Worm (Caenorhabditis elegans) whole organism, late embryonic: ENCODE data around the gene F10E9.10.

Experiments used
- C08G9.2 ChIP-seq: sonication (generic microtip); optimal IDR thresholded peaks from 2 replicates; lab custom pipeline; 2016; ENCODE audit warnings: mild to moderate bottlenecking, missing genetic modification characterization, moderate library complexity, missing compliant biosample characterization
- F13H6.1 ChIP-seq: sonication (generic microtip); optimal IDR thresholded peaks from 2 replicates; lab custom pipeline; 2016; ENCODE audit warnings: missing genetic modification characterization, missing compliant biosample characterization
- K09A11.1 ChIP-seq: sonication (generic microtip); optimal IDR thresholded peaks from 2 replicates; lab custom pipeline; 2017; ENCODE audit warnings: antibody characterized with exemption, mild to moderate bottlenecking, missing genetic modification characterization, missing compliant biosample characterization; ENCODE audit not compliant: insufficient read depth
- T23F11.4 ChIP-seq: fragments of 200-800 bp; sonication (Bioruptor generic); optimal IDR thresholded peaks from 2 replicates; lab custom pipeline; 2018; ENCODE audit warnings: mild to moderate bottlenecking, missing genetic modification characterization, missing compliant biosample characterization
- ceh-14 ChIP-seq: sonication (generic microtip); optimal IDR thresholded peaks from 2 replicates; lab custom pipeline; 2016; ENCODE audit warnings: missing genotype, missing genetic modification characterization, missing compliant biosample characterization
- ceh-22 ChIP-seq: sonication (generic microtip); optimal IDR thresholded peaks from 2 replicates; lab custom pipeline; 2017; ENCODE audit warnings: missing biosample characterization, missing genetic modification characterization
- ceh-24 ChIP-seq: sonication (generic microtip); optimal IDR thresholded peaks from 2 replicates; lab custom pipeline; 2016; ENCODE audit warnings: mild to moderate bottlenecking, missing genetic modification characterization, missing compliant biosample characterization
- ceh-30 ChIP-seq: fragments of 150-350 bp; optimal IDR thresholded peaks from 2 replicates; lab custom pipeline; 2014; ENCODE audit warnings: missing biosample characterization, missing genetic modification characterization
- ceh-45 ChIP-seq: fragments of 200-800 bp; sonication (Bioruptor generic); IDR thresholded peaks from 2 replicates; pipeline ENCODE4 v1.3.6; 2022; ENCODE audit warnings: missing genetic modification reagents, missing genetic modification characterization, missing compliant biosample characterization
- ceh-9 ChIP-seq: sonication (generic microtip); optimal IDR thresholded peaks from 2 replicates; lab custom pipeline; 2016; ENCODE audit warnings: mild to moderate bottlenecking, missing genetic modification characterization, inconsistent platforms, missing compliant biosample characterization
- che-1 ChIP-seq: sonication (generic microtip); optimal IDR thresholded peaks from 2 replicates; lab custom pipeline; 2016; ENCODE audit warnings: mild to moderate bottlenecking, missing genetic modification characterization, missing compliant biosample characterization
- dmd-4 ChIP-seq: sonication (generic microtip); optimal IDR thresholded peaks from 2 replicates; lab custom pipeline; 2016; ENCODE audit warnings: borderline replicate concordance, missing genetic modification characterization, missing compliant biosample characterization
- dve-1 ChIP-seq: sonication (generic microtip); optimal IDR thresholded peaks from 2 replicates; lab custom pipeline; 2017; ENCODE audit warnings: antibody characterized with exemption, mild to moderate bottlenecking, missing genetic modification characterization, missing compliant biosample characterization
- elt-2 ChIP-seq: sonication (generic microtip); optimal IDR thresholded peaks from 2 replicates; lab custom pipeline; 2016; ENCODE audit warnings: missing genetic modification reagents, missing genetic modification characterization, missing compliant biosample characterization
- elt-4 ChIP-seq: sonication (generic microtip); optimal IDR thresholded peaks from 2 replicates; lab custom pipeline; 2016; ENCODE audit warnings: missing genetic modification characterization, missing compliant biosample characterization
- eyg-1 ChIP-seq: sonication (generic microtip); optimal IDR thresholded peaks from 2 replicates; lab custom pipeline; 2016; ENCODE audit warnings: missing genotype, missing genetic modification characterization, missing compliant biosample characterization
- fkh-10 ChIP-seq: fragments of 150-350 bp; optimal IDR thresholded peaks from 2 replicates; lab custom pipeline; 2014; ENCODE audit warnings: missing biosample characterization, missing genetic modification reagents, missing genetic modification characterization
- nfya-1 ChIP-seq: sonication (generic microtip); optimal IDR thresholded peaks from 2 replicates; lab custom pipeline; 2017; ENCODE audit warnings: missing genetic modification characterization, mild to moderate bottlenecking, missing compliant biosample characterization, antibody characterized with exemption, moderate library complexity
- nhr-11 ChIP-seq: fragments of 150-350 bp; optimal IDR thresholded peaks from 2 replicates; lab custom pipeline; 2014; ENCODE audit warnings: missing biosample characterization, missing genetic modification characterization
- nhr-232 ChIP-seq: sonication (generic microtip); optimal IDR thresholded peaks from 2 replicates; lab custom pipeline; 2016; ENCODE audit warnings: missing genetic modification characterization, missing compliant biosample characterization
- npax-4 ChIP-seq: sonication (generic microtip); optimal IDR thresholded peaks from 2 replicates; lab custom pipeline; 2016; ENCODE audit warnings: missing genetic modification characterization, missing compliant biosample characterization
- pax-1 ChIP-seq: fragments of 150-350 bp; optimal IDR thresholded peaks from 2 replicates; lab custom pipeline; 2014; ENCODE audit warnings: missing biosample characterization, missing genetic modification characterization
- pha-2 ChIP-seq: sonication (generic microtip); optimal IDR thresholded peaks from 2 replicates; lab custom pipeline; 2017; ENCODE audit warnings: mild to moderate bottlenecking, missing genetic modification characterization, missing compliant biosample characterization
- pha-4 ChIP-seq: fragments of 150-350 bp; optimal IDR thresholded peaks from 2 replicates; lab custom pipeline; 2018; ENCODE audit warnings: missing biosample characterization, missing genetic modification reagents, missing genetic modification characterization
- pros-1 ChIP-seq: fragments of 150-350 bp; optimal IDR thresholded peaks from 2 replicates; lab custom pipeline; 2014; ENCODE audit warnings: missing biosample characterization, missing genetic modification reagents, missing genetic modification characterization
- ref-2 ChIP-seq: sonication (generic microtip); optimal IDR thresholded peaks from 2 replicates; lab custom pipeline; 2016; ENCODE audit warnings: missing genetic modification characterization, missing compliant biosample characterization
- sdc-2 ChIP-seq: sonication (generic microtip); optimal IDR thresholded peaks from 2 replicates; lab custom pipeline; 2016; ENCODE audit warnings: missing genotype, missing genetic modification characterization, missing compliant biosample characterization
- sox-2 ChIP-seq: fragments of 200-800 bp; sonication (Bioruptor generic); IDR thresholded peaks from 2 replicates; pipeline ENCODE4 v1.3.6; 2022; ENCODE audit warnings: missing genetic modification reagents, missing genetic modification characterization, missing compliant biosample characterization
- syd-9 ChIP-seq: sonication (generic microtip); optimal IDR thresholded peaks from 2 replicates; lab custom pipeline; 2016; ENCODE audit warnings: mild to moderate bottlenecking, missing genetic modification characterization, moderate library complexity, missing compliant biosample characterization
- tbx-2 ChIP-seq: sonication (generic microtip); optimal IDR thresholded peaks from 2 replicates; lab custom pipeline; 2016; ENCODE audit warnings: missing genetic modification characterization, missing compliant biosample characterization
- tbx-7 ChIP-seq: sonication (generic microtip); optimal IDR thresholded peaks from 2 replicates; lab custom pipeline; 2016; ENCODE audit warnings: missing genotype, missing genetic modification characterization, missing compliant biosample characterization
- unc-3 ChIP-seq, 2 experiments: fragments of 200-800 bp in 1 of 2; sonication (Bioruptor generic) in 1 of 2; sonication (generic microtip) in 1 of 2; conservative IDR thresholded peaks in 1 of 2; optimal IDR thresholded peaks in 1 of 2; 2 replicates each; pipeline versions ENCODE4 v1.3.6 to Lab custom; 2016 to 2022; ENCODE audit warnings: missing compliant biosample characterization in 2 of 2, missing genetic modification characterization in 2 of 2, missing genetic modification reagents in 1 of 2
- unc-42 ChIP-seq: sonication (generic microtip); optimal IDR thresholded peaks from 2 replicates; lab custom pipeline; 2016; ENCODE audit warnings: missing genotype, missing genetic modification characterization, missing compliant biosample characterization
- unc-55 ChIP-seq: sonication (generic microtip); optimal IDR thresholded peaks from 2 replicates; lab custom pipeline; 2017; ENCODE audit warnings: missing biosample characterization, missing genetic modification reagents, missing genetic modification characterization
- unc-86 ChIP-seq: sonication (generic microtip); optimal IDR thresholded peaks from 2 replicates; lab custom pipeline; 2016; ENCODE audit warnings: missing genetic modification characterization, missing compliant biosample characterization
- ztf-16 ChIP-seq: sonication (generic microtip); optimal IDR thresholded peaks from 2 replicates; lab custom pipeline; 2017; ENCODE audit warnings: missing genetic modification characterization, missing compliant biosample characterization

Gene F10E9.10

DNA sequence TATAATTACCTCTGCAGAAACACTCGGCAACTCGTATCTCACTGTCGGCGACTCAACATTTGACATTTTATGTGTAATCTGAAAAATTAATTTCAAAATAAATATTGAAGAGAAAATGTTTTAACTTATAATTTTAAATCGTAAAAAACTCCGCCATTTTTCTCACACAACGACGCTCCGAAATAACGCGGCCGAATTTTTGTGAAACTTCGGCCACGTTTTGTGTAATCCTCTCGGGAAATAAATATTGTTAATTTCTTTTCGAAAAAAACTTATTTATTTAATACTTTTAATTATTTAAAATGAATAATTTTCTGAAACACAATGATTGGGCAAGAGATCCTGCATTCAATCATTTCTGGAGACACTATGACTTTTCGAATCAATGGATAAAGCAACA, 12.7 kb downstream of the F10E9.10 start, which contains the start of the genes F10E9.7 and F10E9.5 (continued):
- TF ChIP-seq sox-2 (no peak), ref-2 (tag; lab: Kevin White, UChicago) (peak; percentile 80), ceh-45 (GFP tag; lab: Robert Waterston, UW) (no peak), npax-4 (no peak), unc-42 (tag; lab: Kevin White, UChicago) (peak; percentile 24), nhr-232 (tag; lab: Kevin White, UChicago) (no peak), ceh-30 (no peak), fkh-10 (GFP tag; lab: Kevin White, UChicago) (no peak), pha-2 (tag; lab: Kevin White, UChicago) (no peak), dmd-4 (tag; lab: Kevin White, UChicago) (no peak), F13H6.1 (tag; lab: Kevin White, UChicago) (peak; percentile 21), pax-1 (tag; lab: Kevin White, UChicago) (no peak), K09A11.1 (tag; lab: Kevin White, UChicago) (no peak), C08G9.2 (tag; lab: Kevin White, UChicago) (peak; percentile 86), syd-9 (tag; lab: Kevin White, UChicago) (no peak)
- TF ChIP-seq, all 69 proteins: peak for 23

DNA sequence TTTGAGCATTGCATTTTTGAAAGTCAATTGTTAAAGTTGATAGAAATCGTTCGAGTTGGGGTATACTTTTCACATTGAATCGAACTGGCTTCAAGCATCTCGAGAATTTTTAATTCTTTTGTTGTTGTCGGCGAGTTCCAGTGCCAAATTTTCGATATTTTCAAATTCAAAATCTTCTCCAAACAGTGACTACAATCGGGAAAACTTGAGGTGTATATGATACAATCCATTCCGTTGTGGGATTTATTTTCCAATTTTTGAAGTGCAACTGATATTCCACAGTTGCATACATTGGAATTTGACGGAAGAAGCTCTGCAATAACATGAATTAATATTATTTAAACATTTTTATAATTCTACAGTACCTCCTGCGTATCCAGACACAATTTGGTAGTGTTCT, 14.3 kb downstream of the F10E9.10 start:
- TF ChIP-seq ceh-30 (no peak), unc-42 (tag; lab: Kevin White, UChicago) (no peak), unc-3 (GFP tag; conservative IDR thresholded peaks at IDR 0.05; lab: Robert Waterston, UW) (no peak), unc-3 (tag; optimal IDR thresholded peaks at IDR 0.05; lab: Kevin White, UChicago) (no peak), ceh-45 (GFP tag; lab: Robert Waterston, UW) (no peak), pax-1 (tag; lab: Kevin White, UChicago) (no peak), nhr-11 (tag; lab: Kevin White, UChicago) (no peak), che-1 (tag; lab: Kevin White, UChicago) (no peak), tbx-2 (tag; lab: Kevin White, UChicago) (no peak), pros-1 (tag; lab: Kevin White, UChicago) (no peak), T23F11.4 (no peak)

- TF ChIP-seq nhr-232 (tag; lab: Kevin White, UChicago) (no peak), K09A11.1 (tag; lab: Kevin White, UChicago) (no peak), eyg-1 (no peak), ceh-24 (tag; lab: Kevin White, UChicago) (no peak), elt-2 (tag; lab: Kevin White, UChicago) (no peak), nfya-1 (tag; lab: Kevin White, UChicago) (no peak), elt-4 (tag; lab: Kevin White, UChicago) (no peak), ceh-22 (tag; lab: Kevin White, UChicago) (no peak), F13H6.1 (tag; lab: Kevin White, UChicago) (no peak), unc-42 (tag; lab: Kevin White, UChicago) (no peak), tbx-7 (tag; lab: Kevin White, UChicago) (no peak), ceh-9 (tag; lab: Kevin White, UChicago) (no peak), unc-86 (tag; lab: Kevin White, UChicago) (no peak), fkh-10 (GFP tag; lab: Kevin White, UChicago) (no peak), pha-4 (tag; lab: Kevin White, UChicago) (no peak), unc-55 (no peak)
Measured at ce11 chrIII:8305304-8305703, 14.8 kb downstream of the F10E9.10 start.

DNA sequence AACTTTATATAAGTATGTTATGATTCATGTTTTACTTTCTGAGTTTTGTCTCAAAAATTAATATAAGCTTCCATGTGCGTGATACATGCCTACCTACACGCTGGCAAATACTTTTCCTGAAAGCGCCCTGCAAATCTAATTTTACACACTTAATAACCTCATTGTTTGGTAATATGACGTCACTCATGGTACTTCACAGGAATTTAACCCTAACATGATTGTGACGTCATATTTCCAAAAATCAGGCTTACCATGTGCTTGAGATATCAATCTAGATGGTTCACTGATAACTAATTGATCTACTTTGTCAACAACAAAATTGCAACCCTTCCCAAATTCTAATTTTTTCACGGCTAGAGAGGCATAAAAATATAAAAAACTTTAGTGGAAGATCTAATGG, 16.6 kb downstream of the F10E9.10 start:
- TF ChIP-seq C08G9.2 (tag; lab: Kevin White, UChicago): no peak
- TF ChIP-seq ztf-16 (tag; lab: Kevin White, UChicago): no peak
- no peak for TF ChIP-seq tbx-7 (tag; lab: Kevin White, UChicago)
- TF ChIP-seq che-1 (tag; lab: Kevin White, UChicago): no peak
- no peak for TF ChIP-seq ceh-24 (tag; lab: Kevin White, UChicago)
- TF ChIP-seq dve-1 (tag; lab: Kevin White, UChicago): no peak
- no peak for TF ChIP-seq ceh-14
- TF ChIP-seq sdc-2 (tag; lab: Kevin White, UChicago): no peak
